Worm (Caenorhabditis elegans) whole organism, late embryonic: Measurements from ENCODE around the gene dsb-1.

Source experiments
- hlh-15 ChIP-seq: sonication (generic microtip); optimal IDR thresholded peaks from 2 replicates; lab custom pipeline; 2016; ENCODE audit warnings: missing genetic modification characterization, missing compliant biosample characterization
- npax-4 ChIP-seq: sonication (generic microtip); optimal IDR thresholded peaks from 2 replicates; lab custom pipeline; 2016; ENCODE audit warnings: missing genetic modification characterization, missing compliant biosample characterization
- pag-3 ChIP-seq: sonication (generic microtip); optimal IDR thresholded peaks from 2 replicates; lab custom pipeline; 2016; ENCODE audit warnings: missing compliant biosample characterization, missing genetic modification characterization, borderline replicate concordance
- rnt-1 ChIP-seq: sonication (generic microtip); optimal IDR thresholded peaks from 2 replicates; lab custom pipeline; 2016; ENCODE audit warnings: missing genetic modification characterization, missing compliant biosample characterization

DNA sequence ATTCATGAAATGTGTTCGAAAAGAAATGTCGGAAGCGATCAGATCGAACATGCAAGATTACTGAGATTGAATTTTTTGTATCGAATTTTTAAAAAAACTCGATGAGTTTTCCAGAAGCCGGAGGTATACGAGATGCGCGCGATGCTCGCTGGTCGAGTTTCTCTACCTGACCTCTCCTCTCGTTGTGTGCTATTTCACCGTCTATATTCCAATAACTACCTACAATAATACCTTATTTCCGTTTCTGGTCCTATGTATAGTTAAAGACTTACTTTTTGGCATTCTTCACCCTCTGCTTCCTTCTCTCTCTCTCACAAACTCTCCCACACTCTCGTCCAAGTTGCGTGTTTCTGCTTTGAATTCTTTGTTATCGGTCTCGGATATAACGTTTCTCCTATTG is 37.4 kb upstream of the dsb-1 start:
- TF ChIP-seq hlh-15 (tag; lab: Kevin White, UChicago) (no peak), npax-4 (tag; lab: Kevin White, UChicago) (no peak), rnt-1 (tag; lab: Kevin White, UChicago) (no peak), pag-3 (tag; lab: Kevin White, UChicago) (no peak)
